Fruit fly (Drosophila melanogaster) whole organism, pupa: Measurements from ENCODE around the gene GlnRS.

Experiments used
- CG10348 ChIP-seq: fragments of 200-800 bp; sonication (Bioruptor generic); IDR thresholded peaks from 2 replicates; pipeline ENCODE4 v1.3.6; 2022; ENCODE audit warnings: missing biosample characterization, missing genetic modification characterization
- CG12605 ChIP-seq: fragments of 200-800 bp; sonication (Bioruptor generic); IDR thresholded peaks from 2 replicates; pipeline ENCODE4 v1.3.6; 2022; ENCODE audit warnings: missing biosample characterization, missing genetic modification characterization
- CG13204 ChIP-seq: fragments of 200-800 bp; sonication (Bioruptor generic); optimal IDR thresholded peaks from 2 replicates; lab custom pipeline; 2018; ENCODE audit warnings: missing biosample characterization, mild to moderate bottlenecking, missing genetic modification characterization, moderate library complexity
- CG14655 ChIP-seq: fragments of 200-800 bp; sonication (Bioruptor generic); optimal IDR thresholded peaks from 3 replicates; lab custom pipeline; 2017; ENCODE audit warnings: mild to moderate bottlenecking, missing biosample characterization, missing genetic modification reagents, missing genetic modification characterization
- CG15710 ChIP-seq: fragments of 200-800 bp; sonication (Bioruptor generic); optimal IDR thresholded peaks from 2 replicates; lab custom pipeline; 2018; ENCODE audit warnings: missing biosample characterization, mild to moderate bottlenecking, missing genetic modification characterization, moderate library complexity
- CG17806 ChIP-seq: fragments of 200-800 bp; sonication (Bioruptor generic); optimal IDR thresholded peaks from 2 replicates; lab custom pipeline; 2018; ENCODE audit warnings: missing biosample characterization, mild to moderate bottlenecking, missing genetic modification characterization, moderate library complexity
- CG32121 ChIP-seq: fragments of 200-800 bp; sonication (Bioruptor generic); IDR thresholded peaks from 2 replicates; pipeline ENCODE4 v1.3.6; 2022; ENCODE audit warnings: missing biosample characterization, missing genetic modification characterization
- CG34367 ChIP-seq: fragments of 200-800 bp; sonication (Bioruptor generic); optimal IDR thresholded peaks from 2 replicates; lab custom pipeline; 2018; ENCODE audit warnings: missing biosample characterization, mild to moderate bottlenecking, missing genetic modification characterization
- CG4496 ChIP-seq: fragments of 200-800 bp; sonication (Bioruptor generic); IDR thresholded peaks from 3 replicates; pipeline ENCODE4 v1.3.6; 2022; ENCODE audit warnings: missing biosample characterization, missing genetic modification characterization
- CG8159 ChIP-seq: fragments of 200-800 bp; sonication (Bioruptor generic); optimal IDR thresholded peaks from 3 replicates; lab custom pipeline; 2018; ENCODE audit warnings: missing biosample characterization, mild to moderate bottlenecking, missing genetic modification characterization, moderate library complexity
- CG8301 ChIP-seq: fragments of 200-800 bp; sonication (Bioruptor generic); optimal IDR thresholded peaks from 2 replicates; lab custom pipeline; 2018; ENCODE audit warnings: missing biosample characterization, mild to moderate bottlenecking, missing genetic modification characterization
- CG9948 ChIP-seq: fragments of 200-800 bp; sonication (Bioruptor generic); optimal IDR thresholded peaks from 2 replicates; lab custom pipeline; 2018; ENCODE audit warnings: missing biosample characterization, mild to moderate bottlenecking, missing genetic modification characterization, moderate library complexity
- D1 ChIP-seq: fragments of 200-800 bp; sonication (Bioruptor generic); optimal IDR thresholded peaks from 2 replicates; lab custom pipeline; 2018; ENCODE audit warnings: missing biosample characterization, mild to moderate bottlenecking, missing genetic modification characterization, moderate library complexity
- EcR ChIP-seq: fragments of 200-800 bp; sonication (Bioruptor generic); optimal IDR thresholded peaks from 3 replicates; lab custom pipeline; 2019; ENCODE audit warnings: missing biosample characterization, missing genetic modification characterization, mild to moderate bottlenecking, moderate library complexity, missing genetic modification reagents
- Ets98B ChIP-seq: fragments of 200-800 bp; sonication (Bioruptor generic); IDR thresholded peaks from 2 replicates; pipeline ENCODE4 v1.3.6; 2022; ENCODE audit warnings: missing biosample characterization, missing genetic modification characterization
- Pif1A ChIP-seq: fragments of 200-800 bp; sonication (Bioruptor generic); optimal IDR thresholded peaks from 3 replicates; lab custom pipeline; 2016; ENCODE audit warnings: missing biosample characterization, missing genetic modification characterization
- Pif1B ChIP-seq: fragments of 200-800 bp; sonication (Bioruptor generic); optimal IDR thresholded peaks from 3 replicates; lab custom pipeline; 2016; ENCODE audit warnings: missing biosample characterization, missing genetic modification characterization
- Snoo ChIP-seq: fragments of 200-800 bp; sonication (Bioruptor generic); optimal IDR thresholded peaks from 3 replicates; lab custom pipeline; 2017; ENCODE audit warnings: missing biosample characterization, mild to moderate bottlenecking, missing genetic modification characterization, inconsistent platforms
- fd96Ca ChIP-seq: fragments of 200-800 bp; sonication (Bioruptor generic); IDR thresholded peaks from 3 replicates; pipeline ENCODE4 v1.3.6; 2022; ENCODE audit warnings: missing biosample characterization, missing genetic modification characterization
- gl ChIP-seq: fragments of 200-800 bp; sonication (Bioruptor generic); optimal IDR thresholded peaks from 2 replicates; lab custom pipeline; 2018; ENCODE audit warnings: missing biosample characterization, mild to moderate bottlenecking, missing genetic modification characterization
- rn ChIP-seq: fragments of 200-800 bp; sonication (Bioruptor generic); IDR thresholded peaks from 2 replicates; pipeline ENCODE4 v1.3.6; 2022; ENCODE audit warnings: missing biosample characterization, missing genetic modification characterization

GlnRS gene

DNA sequence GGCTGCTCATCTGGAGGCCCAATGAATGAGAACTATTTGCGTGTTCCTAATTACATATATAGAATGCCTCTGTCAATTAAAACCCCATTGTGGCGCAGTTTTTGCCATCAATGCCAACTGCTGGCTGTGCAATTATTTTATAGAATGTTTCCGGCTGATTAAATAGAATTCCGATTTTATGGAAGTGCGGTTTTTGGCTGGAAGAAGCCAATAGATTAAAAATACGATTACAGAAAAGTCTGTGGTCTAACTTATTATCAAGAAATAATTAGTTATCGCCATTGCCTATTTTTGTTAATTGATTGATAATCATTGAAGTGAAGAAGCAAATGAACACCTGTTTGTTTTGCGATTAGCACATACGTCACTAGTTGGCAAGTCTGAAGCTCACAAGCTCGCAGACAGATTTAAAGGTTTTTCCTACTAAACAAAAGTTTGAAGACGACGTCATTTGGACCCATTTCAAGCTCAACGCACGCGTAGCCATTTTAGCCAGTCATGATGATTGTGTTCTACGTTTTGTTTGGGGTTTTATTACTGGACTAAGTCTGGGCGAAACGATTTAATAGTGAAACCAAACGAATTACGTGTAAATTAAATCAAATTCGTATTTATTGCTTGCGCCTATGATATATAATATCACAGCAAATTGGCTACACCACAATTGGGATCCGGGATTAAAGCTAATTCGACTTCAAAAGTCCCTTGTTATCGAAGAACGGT, 40.5 kb upstream of the GlnRS start:
- TF ChIP-seq CG9948 (tag; lab: Kevin White, UChicago) (no peak), CG13204 (GFP tag; lab: Kevin White, UChicago) (no peak), CG10348 (no peak), CG34367 (no peak)
- TF ChIP-seq, all 21 proteins: peak for 0

DNA sequence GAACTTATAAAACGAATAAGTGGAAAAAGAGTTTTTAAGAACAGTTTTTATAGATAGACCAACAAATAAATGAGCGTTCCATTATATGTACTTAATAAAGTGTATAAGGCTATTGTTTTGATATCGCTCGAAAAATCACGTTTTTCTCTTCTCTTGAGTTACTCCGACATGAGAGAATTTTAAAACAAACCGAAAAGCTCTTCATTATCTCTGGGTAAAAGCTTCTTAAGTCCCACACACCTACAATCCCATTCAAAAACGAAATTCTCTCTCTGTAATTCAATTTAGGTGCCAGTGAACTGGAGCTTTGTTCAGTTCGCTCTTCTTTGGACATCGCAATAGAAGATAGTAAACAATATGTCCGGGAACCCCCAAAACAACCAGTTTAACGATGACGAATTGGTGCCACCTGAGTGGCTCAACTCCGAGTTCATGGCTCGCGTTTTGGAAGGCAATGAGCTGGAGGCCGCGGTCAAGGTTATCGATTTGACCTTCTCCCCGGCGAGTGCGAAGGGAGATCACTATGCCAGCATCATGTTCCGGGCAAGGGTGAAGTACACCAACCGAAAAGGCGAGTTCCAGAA, 38.4 kb upstream of the GlnRS start, which contains the start of gene CG31436:
Gene CG31436 (plus strand): TSS at position 281 of the 584 bp plus-strand sequence.
- TF ChIP-seq CG32121 (GFP tag; lab: Robert Waterston, UW) (no peak), CG9948 (tag; lab: Kevin White, UChicago) (no peak), Pif1B (GFP tag; lab: Kevin White, UChicago) (no peak), EcR (peak; percentile 74)

DNA sequence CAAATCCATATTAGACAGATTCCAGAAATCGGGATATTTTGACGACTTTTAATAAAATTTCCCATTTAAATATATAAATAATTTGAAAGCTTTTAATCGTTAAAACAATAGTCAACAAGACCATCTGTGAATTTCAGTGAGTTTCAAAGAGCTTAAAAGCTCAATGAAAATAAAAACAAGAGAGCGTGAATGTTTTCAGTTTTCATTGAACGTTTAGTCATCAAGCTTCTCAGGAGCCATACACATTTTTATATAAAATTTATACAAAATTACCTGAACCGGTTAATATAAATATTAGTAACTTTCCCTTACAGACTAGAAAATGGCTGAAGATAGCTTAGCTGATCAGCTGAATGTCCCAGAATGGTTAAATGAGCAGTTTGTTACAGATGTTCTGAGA, 36.7 kb upstream of the GlnRS start, which contains the start of gene CG31370:
Gene CG31370 (plus strand): TSS at position 226 of the 400 bp plus-strand sequence.
- TF ChIP-seq CG17806 (no peak), CG10348 (no peak), CG14655 (GFP tag; lab: Kevin White, UChicago) (no peak), CG9948 (tag; lab: Kevin White, UChicago) (no peak)

DNA sequence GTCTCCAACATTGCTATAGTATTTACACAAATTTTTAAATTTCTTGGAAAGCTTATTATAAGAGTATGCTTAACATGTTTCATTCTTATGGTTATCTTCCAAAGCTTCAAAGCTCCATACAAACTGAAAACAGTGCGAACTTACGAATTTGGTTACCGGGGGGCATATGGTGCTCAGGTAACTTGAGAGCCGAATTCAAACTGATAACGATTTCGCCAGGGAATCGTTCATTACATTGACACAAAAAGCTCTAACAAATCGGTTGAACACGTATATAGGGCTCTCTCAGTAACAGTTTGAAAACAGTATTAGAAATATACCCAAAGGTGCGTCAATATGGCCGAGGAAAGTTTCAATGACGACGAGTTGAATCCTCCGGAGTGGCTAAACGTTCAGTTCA, 35.1 kb upstream of the GlnRS start, which contains the start of gene CG13659:
Gene CG13659 (plus strand): TSS at position 317 of the 400 bp plus-strand sequence.
- TF ChIP-seq Snoo (tag; lab: Kevin White, UChicago) (no peak), D1 (tag; lab: Kevin White, UChicago) (no peak), CG13204 (GFP tag; lab: Kevin White, UChicago) (no peak), CG12605 (no peak), CG8301 (tag; lab: Kevin White, UChicago) (no peak), CG34367 (no peak), fd96Ca (GFP tag; lab: Robert Waterston, UW) (no peak), CG8159 (tag; lab: Kevin White, UChicago) (no peak), Pif1A (GFP tag; lab: Kevin White, UChicago) (no peak), EcR (no peak), CG32121 (GFP tag; lab: Robert Waterston, UW) (no peak), CG10348 (no peak), CG4496 (no peak), CG14655 (GFP tag; lab: Kevin White, UChicago) (no peak), Pif1B (GFP tag; lab: Kevin White, UChicago) (no peak), CG15710 (tag; lab: Kevin White, UChicago) (no peak), rn (GFP tag; lab: Robert Waterston, UW) (no peak), CG9948 (tag; lab: Kevin White, UChicago) (no peak)

DNA sequence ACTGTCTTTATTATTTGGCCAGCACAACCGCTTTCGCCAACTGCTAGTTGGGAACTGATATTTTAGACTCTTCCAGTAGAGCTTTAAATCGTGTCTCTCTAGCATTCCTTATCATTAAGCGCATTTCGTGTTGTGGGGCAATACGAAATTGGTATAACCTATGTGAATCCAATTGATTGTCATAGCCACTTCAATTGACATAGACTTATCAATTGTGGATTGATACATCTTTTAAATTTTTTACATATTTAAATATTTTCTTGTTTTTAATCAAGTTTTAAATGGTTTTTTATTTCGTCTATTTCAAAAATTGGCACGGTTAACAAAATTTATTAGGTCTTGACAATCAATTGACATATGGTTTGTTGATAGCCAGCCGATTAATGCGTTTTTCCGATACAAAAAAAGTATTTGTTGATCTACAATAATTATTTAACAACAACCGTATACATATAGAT, 34.0 kb upstream of the GlnRS start, which contains the start of gene CG31288:
Gene CG31288 (minus strand): TSS at position 51 of the 458 bp plus-strand sequence.
- TF ChIP-seq CG10348, result no peak
- no peak for TF ChIP-seq CG13204 (GFP tag; lab: Kevin White, UChicago)
- TF ChIP-seq Snoo (tag; lab: Kevin White, UChicago), result no peak
- TF ChIP-seq CG4496, result no peak
- TF ChIP-seq Ets98B (GFP tag; lab: Robert Waterston, UW), result no peak
- TF ChIP-seq CG12605, result no peak
- no peak for TF ChIP-seq gl (tag; lab: Kevin White, UChicago)
- no peak for TF ChIP-seq rn (GFP tag; lab: Robert Waterston, UW)
- TF ChIP-seq CG17806, result no peak
- TF ChIP-seq CG8159 (tag; lab: Kevin White, UChicago), result no peak
- TF ChIP-seq CG8301 (tag; lab: Kevin White, UChicago), result no peak
- TF ChIP-seq Pif1B (GFP tag; lab: Kevin White, UChicago), result no peak
- no peak for TF ChIP-seq Pif1A (GFP tag; lab: Kevin White, UChicago)

DNA sequence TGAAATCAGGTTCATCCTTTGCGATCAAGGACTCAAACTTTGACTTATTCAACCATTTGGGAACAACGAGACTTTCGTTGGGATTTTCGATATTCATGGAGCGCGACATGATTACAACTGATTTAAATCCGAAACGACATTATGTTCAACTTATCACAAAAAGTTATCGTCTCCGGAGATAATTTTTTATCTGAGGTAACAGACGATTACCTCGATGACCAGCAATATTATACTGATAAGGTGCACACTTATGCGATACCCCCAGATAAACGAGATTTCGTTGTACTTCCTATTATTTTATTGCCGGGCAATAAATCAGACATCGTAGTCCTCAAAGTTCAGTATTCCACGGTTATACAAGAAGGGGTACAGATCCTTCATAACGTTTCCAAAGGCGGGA, 32.2 kb upstream of the GlnRS start, which contains the start of gene CG31097:
Gene CG31097 (minus strand): TSS at position 101 of the 400 bp plus-strand sequence.
- TF ChIP-seq CG17806 (no peak), Snoo (tag; lab: Kevin White, UChicago) (no peak), CG10348 (no peak), CG12605 (no peak), CG14655 (GFP tag; lab: Kevin White, UChicago) (no peak)
